Worm (Caenorhabditis elegans): ENCODE results near the gene nspg-10.

ce11 chrIV:4611740-4612139 is 6.2 kb downstream of the nspg-10 start:
- TF ChIP-seq pha-4 (tag; optimal IDR thresholded peaks at IDR 0.05), result no peak
- no peak for TF ChIP-seq ceh-28 (tag; optimal IDR thresholded peaks at IDR 0.05)
- no peak for TF ChIP-seq nhr-12 (tag; optimal IDR thresholded peaks at IDR 0.05)
- TF ChIP-seq aly-2 (tag; optimal IDR thresholded peaks at IDR 0.05), result no peak
- no peak for TF ChIP-seq elt-3 (tag; optimal IDR thresholded peaks at IDR 0.05)
- no peak for TF ChIP-seq unc-39 (tag; optimal IDR thresholded peaks at IDR 0.05)
- no peak for TF ChIP-seq skn-1 (tag; optimal IDR thresholded peaks at IDR 0.05)
- no peak for TF ChIP-seq egl-27 (tag; optimal IDR thresholded peaks at IDR 0.05)
- TF ChIP-seq lsy-12 (tag; optimal IDR thresholded peaks at IDR 0.05), result no peak
- TF ChIP-seq fkh-10 (GFP tag; optimal IDR thresholded peaks at IDR 0.05), result no peak
